Fruit fly (Drosophila melanogaster) S2 (cell line): Measurements from ENCODE around the gene Klp3A.

Experiments used
- CG8478 ChIP-seq: fragments of >200 bp; optimal IDR thresholded peaks from 2 replicates; lab custom pipeline; 2018
- CTCF ChIP-seq, 2 experiments: fragments of >200 bp; optimal IDR thresholded peaks; 2 replicates each; lab custom pipeline; 2018

DNA sequence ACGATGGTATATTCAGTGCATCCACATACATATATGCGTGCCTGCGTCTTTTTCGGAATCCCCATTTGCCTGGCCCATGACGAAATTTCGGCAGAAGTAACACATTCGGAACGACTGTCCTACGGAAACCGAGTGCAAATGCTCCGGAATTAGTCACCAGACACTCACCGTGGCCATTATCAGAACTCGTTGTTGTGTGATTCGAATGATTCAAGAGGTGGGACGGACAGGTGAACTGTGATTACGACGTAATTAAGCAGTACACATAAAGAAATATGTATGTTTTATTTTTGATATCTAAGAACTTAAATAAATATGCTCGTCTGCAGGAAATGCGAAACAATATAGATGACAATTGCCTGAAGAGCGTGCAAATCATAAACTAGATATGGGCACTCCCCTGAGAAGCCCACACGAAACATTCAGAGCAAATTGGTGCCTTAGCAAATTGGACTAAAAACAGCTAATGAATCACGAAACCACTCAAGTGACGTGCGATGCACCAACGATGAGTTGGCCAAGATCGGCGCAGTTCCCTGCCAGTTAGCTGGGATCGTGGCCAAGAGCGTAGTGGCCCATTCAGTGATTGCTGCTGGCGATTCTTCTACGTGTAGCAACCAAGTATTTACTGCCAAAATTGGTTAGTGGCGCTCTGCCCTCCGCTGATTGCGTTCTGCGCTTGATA, 12.4 kb downstream of the Klp3A start:
- no peak for TF ChIP-seq CTCF (optimal IDR thresholded peaks at IDR 0.05; lab: Kevin White, UChicago)
- no peak for TF ChIP-seq CG8478 (lab: Kevin White, UChicago)
